Fruit fly (Drosophila melanogaster) whole organism: Measurements from ENCODE around the gene CG15042.

ENCODE experiments used
- CG8478 ChIP-seq: fragments of >200 bp; optimal IDR thresholded peaks from 2 replicates; lab custom pipeline; 2018; ENCODE audit warnings: inconsistent platforms
- EcR ChIP-seq, 2 experiments: fragments of >200 bp; optimal IDR thresholded peaks; 2 replicates each; lab custom pipeline; 2017; ENCODE audit warnings: missing biosample characterization in 2 of 2, missing genetic modification characterization in 2 of 2, missing genetic modification reagents in 2 of 2
- pan ChIP-seq: fragments of >200 bp; optimal IDR thresholded peaks from 2 replicates; lab custom pipeline; 2017
- psq ChIP-seq: fragments of >200 bp; optimal IDR thresholded peaks from 2 replicates; lab custom pipeline; 2017

Gene CG15042

DNA sequence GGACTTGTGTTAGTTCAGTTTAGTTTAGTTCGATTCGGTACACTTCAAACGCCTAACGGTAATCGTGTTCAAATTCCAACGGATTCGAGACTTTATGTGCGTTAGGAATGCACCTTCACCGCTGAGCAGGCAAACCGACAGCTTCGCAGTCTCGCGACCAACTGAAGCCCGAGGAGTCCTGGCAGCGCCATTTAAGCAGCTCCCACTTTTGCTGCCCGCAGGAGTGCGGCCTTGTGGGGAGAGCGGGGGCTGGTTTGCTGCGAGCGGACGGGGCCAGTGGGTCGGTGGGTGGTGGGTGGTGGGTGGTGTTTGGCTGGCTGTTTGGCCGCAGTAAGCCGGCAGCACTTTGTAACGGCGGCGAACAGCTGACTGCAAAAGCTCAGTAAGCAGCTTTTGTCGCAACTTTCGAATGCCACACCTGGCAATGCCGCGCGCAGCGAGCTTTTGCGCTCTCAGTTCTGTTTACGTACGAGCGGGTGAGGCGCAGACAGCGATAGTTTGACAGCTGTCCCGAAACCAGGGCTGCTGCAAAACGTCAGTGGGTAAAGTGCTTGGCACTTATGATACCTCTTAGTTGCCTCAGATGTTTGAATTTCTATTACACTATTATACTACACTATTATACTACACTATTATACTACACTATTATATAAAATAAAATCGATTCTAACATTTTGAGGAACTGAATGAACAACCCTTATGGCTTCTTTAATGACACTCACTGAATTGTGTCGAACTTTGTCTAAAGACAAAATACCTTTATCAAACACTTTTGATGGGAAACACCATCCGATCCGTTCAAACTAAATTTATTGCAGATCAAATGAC lies 48.5 kb downstream of the CG15042 start, which contains the start of gene CG32547:
Gene CG32547 (minus strand): TSS at position 181 of the 828 bp plus-strand sequence.
- TF ChIP-seq psq (no peak), EcR (GFP tag; optimal IDR thresholded peaks at IDR 0.05; lab: Kevin White, UChicago) (no peak), pan (lab: Kevin White, UChicago) (peak; percentile 92), CG8478 (lab: Kevin White, UChicago) (no peak)
